Fruit fly (Drosophila melanogaster): ENCODE data around the gene Hsp60A.

Gene Hsp60A

dm6 chrX:11148272-11148835 is 40.1 kb downstream of the Hsp60A start, which contains the start of gene Ran (continued):
- TF ChIP-seq h (optimal IDR thresholded peaks at IDR 0.05) (no peak), dysf (GFP tag; IDR thresholded peaks at IDR 0.05) (no peak), CG11398 (GFP tag; optimal IDR thresholded peaks at IDR 0.05) (no peak), slbo (GFP tag; IDR thresholded peaks at IDR 0.05) (peak; percentile 49), CG6689 (GFP tag; IDR thresholded peaks at IDR 0.05) (no peak), CG10274 (GFP tag; optimal IDR thresholded peaks at IDR 0.05) (no peak), CG16815 (GFP tag; optimal IDR thresholded peaks at IDR 0.05) (no peak), CG10462 (GFP tag; optimal IDR thresholded peaks at IDR 0.05) (no peak), CG32767 (GFP tag; IDR thresholded peaks at IDR 0.05) (no peak), Mrtf (GFP tag; IDR thresholded peaks at IDR 0.05) (no peak), org-1 (GFP tag; optimal IDR thresholded peaks at IDR 0.05) (no peak), Abd-B (GFP tag; optimal IDR thresholded peaks at IDR 0.05) (peak; percentile 23), CG34224 (GFP tag; IDR thresholded peaks at IDR 0.05; ENCODE audit: partially characterized antibody) (0 out of 3 replicates have a peak, but pooled peaks have one; percentile 31), CG17802 (tag; optimal IDR thresholded peaks at IDR 0.05) (peak; percentile 68), Trl (optimal IDR thresholded peaks at IDR 0.05) (no peak), Trl (GFP tag; optimal IDR thresholded peaks at IDR 0.05) (no peak), pan (optimal IDR thresholded peaks at IDR 0.05) (no peak), pan (GFP tag; optimal IDR thresholded peaks at IDR 0.05 in 1 of 2, IDR thresholded peaks at IDR 0.05 in 1 of 2) (no peak), dimm (GFP tag; IDR thresholded peaks at IDR 0.05) (no peak), CG3281 (GFP tag; optimal IDR thresholded peaks at IDR 0.05) (no peak), dan (GFP tag; IDR thresholded peaks at IDR 0.05) (no peak), ssp (GFP tag; IDR thresholded peaks at IDR 0.05) (peak; percentile 98), pnt (GFP tag; optimal IDR thresholded peaks at IDR 0.05) (no peak), CG5953 (GFP tag; IDR thresholded peaks at IDR 0.05) (no peak), Med (GFP tag) (peak; percentile 59), tap (tag; optimal IDR thresholded peaks at IDR 0.05) (no peak), Sox100B (GFP tag; optimal IDR thresholded peaks at IDR 0.05) (no peak), CG9437 (GFP tag; optimal IDR thresholded peaks at IDR 0.05) (no peak), CG12104 (GFP tag; optimal IDR thresholded peaks at IDR 0.05) (no peak), Myb (GFP tag; optimal IDR thresholded peaks at IDR 0.05) (no peak), CG14710 (tag; optimal IDR thresholded peaks at IDR 0.05) (peak; percentile 31), sens (GFP tag) (peak; percentile 44), fru (optimal IDR thresholded peaks at IDR 0.05) (no peak), CG6854 (GFP tag; optimal IDR thresholded peaks at IDR 0.05) (no peak), CoRest (tag; optimal IDR thresholded peaks at IDR 0.05) (no peak), CG17328 (GFP tag; IDR thresholded peaks at IDR 0.05) (no peak), tin (GFP tag; optimal IDR thresholded peaks at IDR 0.05) (no peak), HLH4C (GFP tag; IDR thresholded peaks at IDR 0.05; ENCODE audit: partially characterized antibody) (0 out of 3 replicates have a peak, but pooled peaks have one; percentile 32), CG12391 (tag; optimal IDR thresholded peaks at IDR 0.05) (peak; percentile 25), inv (GFP tag; IDR thresholded peaks at IDR 0.05; ENCODE audit: partially characterized antibody) (no peak), bigmax (GFP tag; optimal IDR thresholded peaks at IDR 0.05) (no peak), Ets97D (GFP tag; optimal IDR thresholded peaks at IDR 0.05) (no peak), CG2120 (GFP tag; optimal IDR thresholded peaks at IDR 0.05) (peak; percentile 1), odd (GFP tag; optimal IDR thresholded peaks at IDR 0.05) (no peak), CG5180 (GFP tag; optimal IDR thresholded peaks at IDR 0.05) (no peak), D19B (GFP tag; optimal IDR thresholded peaks at IDR 0.05) (no peak), crol (GFP tag; IDR thresholded peaks at IDR 0.05) (no peak), salm (tag; optimal IDR thresholded peaks at IDR 0.05) (no peak), CG4282 (GFP tag; optimal IDR thresholded peaks at IDR 0.05) (no peak), aop (GFP tag; IDR thresholded peaks at IDR 0.05) (no peak), Ets65A (GFP tag) (no peak), HmgZ (tag; optimal IDR thresholded peaks at IDR 0.05) (no peak), Ada2b (GFP tag; IDR thresholded peaks at IDR 0.05) (no peak)
